Fruit fly (Drosophila melanogaster) whole organism, embryonic: ENCODE results near the gene ssp3.

Experiments
- ATbp ChIP-seq: fragments of 200-800 bp; sonication (Bioruptor generic); optimal IDR thresholded peaks from 2 replicates; lab custom pipeline; 2017; ENCODE audit warnings: missing biosample characterization, mild to moderate bottlenecking, missing genetic modification characterization, missing genetic modification reagents
- Atf-2 ChIP-seq: fragments of 200-800 bp; sonication (Bioruptor generic); optimal IDR thresholded peaks from 2 replicates; lab custom pipeline; 2016; ENCODE audit warnings: missing biosample characterization, missing genetic modification characterization
- B-H1 ChIP-seq: fragments of 200-800 bp; sonication (Bioruptor generic); IDR thresholded peaks from 3 replicates; pipeline ENCODE4 v1.3.6; 2022; ENCODE audit warnings: missing biosample characterization, missing genetic modification characterization
- CG10431 ChIP-seq: fragments of 200-800 bp; sonication (Bioruptor generic); optimal IDR thresholded peaks from 3 replicates; lab custom pipeline; 2018; ENCODE audit warnings: missing biosample characterization, mild to moderate bottlenecking, missing genetic modification characterization
- CG10654 ChIP-seq: fragments of 200-800 bp; sonication (Bioruptor generic); optimal IDR thresholded peaks from 2 replicates; lab custom pipeline; 2016; ENCODE audit warnings: missing biosample characterization, missing genetic modification characterization
- CG12236 ChIP-seq: fragments of 200-800 bp; sonication (Bioruptor generic); optimal IDR thresholded peaks from 2 replicates; lab custom pipeline; 2016; ENCODE audit warnings: missing biosample characterization, missing genetic modification characterization
- CG12659 ChIP-seq: fragments of 200-800 bp; sonication (Bioruptor generic); optimal IDR thresholded peaks from 3 replicates; lab custom pipeline; 2017; ENCODE audit warnings: mild to moderate bottlenecking, missing biosample characterization, missing genetic modification reagents, missing genetic modification characterization
- CG12769 ChIP-seq: fragments of 200-800 bp; sonication (Bioruptor generic); optimal IDR thresholded peaks from 2 replicates; lab custom pipeline; 2019; ENCODE audit warnings: missing biosample characterization, mild to moderate bottlenecking, missing genetic modification characterization, moderate library complexity
- CG17359 ChIP-seq: fragments of 200-800 bp; sonication (Bioruptor generic); optimal IDR thresholded peaks from 3 replicates; lab custom pipeline; 2018; ENCODE audit warnings: missing biosample characterization, mild to moderate bottlenecking, missing genetic modification characterization, moderate library complexity
- CG17802 ChIP-seq: fragments of 200-800 bp; sonication (Bioruptor generic); optimal IDR thresholded peaks from 2 replicates; lab custom pipeline; 2018; ENCODE audit warnings: missing biosample characterization, mild to moderate bottlenecking, missing genetic modification characterization, moderate library complexity
- CG17912 ChIP-seq: fragments of 200-800 bp; sonication (Bioruptor generic); optimal IDR thresholded peaks from 2 replicates; lab custom pipeline; 2018; ENCODE audit warnings: missing biosample characterization, mild to moderate bottlenecking, missing genetic modification characterization
- CG18619 ChIP-seq: fragments of 200-800 bp; sonication (Bioruptor generic); optimal IDR thresholded peaks from 3 replicates; lab custom pipeline; 2017; ENCODE audit warnings: missing biosample characterization, mild to moderate bottlenecking, missing genetic modification characterization
- CG18764 ChIP-seq: fragments of 200-800 bp; sonication (Bioruptor generic); optimal IDR thresholded peaks from 3 replicates; lab custom pipeline; 2016; ENCODE audit warnings: missing biosample characterization, missing genetic modification characterization
- CG2199 ChIP-seq: fragments of 200-800 bp; sonication (Bioruptor generic); IDR thresholded peaks from 3 replicates; pipeline ENCODE4 v1.3.6; 2022; ENCODE audit warnings: missing biosample characterization, missing genetic modification characterization
- CG31224 ChIP-seq: fragments of 200-800 bp; sonication (Bioruptor generic); IDR thresholded peaks from 2 replicates; pipeline ENCODE4 v1.3.6; 2022; ENCODE audit warnings: missing biosample characterization, missing genetic modification characterization
- CG31388 ChIP-seq: fragments of 200-800 bp; sonication (Bioruptor generic); optimal IDR thresholded peaks from 2 replicates; lab custom pipeline; 2016; ENCODE audit warnings: missing biosample characterization, missing genetic modification characterization
- CG3281 ChIP-seq: fragments of 200-800 bp; sonication (Bioruptor generic); optimal IDR thresholded peaks from 3 replicates; lab custom pipeline; 2017; ENCODE audit warnings: missing biosample characterization, mild to moderate bottlenecking, missing genetic modification characterization
- CG3838 ChIP-seq: fragments of 200-800 bp; sonication (Bioruptor generic); optimal IDR thresholded peaks from 3 replicates; lab custom pipeline; 2016; ENCODE audit warnings: missing biosample characterization, missing genetic modification characterization
- CG5245 ChIP-seq: fragments of 200-800 bp; sonication (Bioruptor generic); optimal IDR thresholded peaks from 3 replicates; lab custom pipeline; 2016; ENCODE audit warnings: missing biosample characterization, missing genetic modification characterization
- CG6272 ChIP-seq: fragments of 200-800 bp; sonication (Bioruptor generic); IDR thresholded peaks from 2 replicates; pipeline ENCODE4 v1.3.6; 2022; ENCODE audit warnings: missing biosample characterization, missing genetic modification characterization
- CG6791 ChIP-seq: fragments of 200-800 bp; sonication (Bioruptor generic); IDR thresholded peaks from 3 replicates; pipeline ENCODE4 v1.3.6; 2022; ENCODE audit warnings: missing biosample characterization, missing genetic modification characterization; ENCODE audit not compliant: partially characterized antibody
- CG7745 ChIP-seq: fragments of 200-800 bp; sonication (Bioruptor generic); optimal IDR thresholded peaks from 2 replicates; lab custom pipeline; 2018; ENCODE audit warnings: missing biosample characterization, mild to moderate bottlenecking, missing genetic modification characterization, moderate library complexity
- CG9727 ChIP-seq: fragments of 200-800 bp; sonication (Bioruptor generic); optimal IDR thresholded peaks from 3 replicates; lab custom pipeline; 2017; ENCODE audit warnings: missing biosample characterization, mild to moderate bottlenecking, missing genetic modification characterization
- CrebB ChIP-seq: fragments of 200-800 bp; sonication (Bioruptor generic); optimal IDR thresholded peaks from 3 replicates; lab custom pipeline; 2018; ENCODE audit warnings: missing biosample characterization, mild to moderate bottlenecking, missing genetic modification characterization
- Dbx ChIP-seq: fragments of 200-800 bp; sonication (Bioruptor generic); IDR thresholded peaks from 3 replicates; pipeline ENCODE4 v1.3.6; 2022; ENCODE audit warnings: missing biosample characterization, missing genetic modification characterization
- Dek ChIP-seq: fragments of 200-800 bp; sonication (Bioruptor generic); optimal IDR thresholded peaks from 3 replicates; lab custom pipeline; 2019; ENCODE audit warnings: missing biosample characterization, mild to moderate bottlenecking, missing genetic modification characterization, moderate library complexity
- HLHmδ ChIP-seq: fragments of 200-800 bp; sonication (Bioruptor generic); optimal IDR thresholded peaks from 2 replicates; lab custom pipeline; 2018; ENCODE audit warnings: missing biosample characterization, mild to moderate bottlenecking, missing genetic modification characterization, moderate library complexity
- Hey ChIP-seq: fragments of 200-800 bp; sonication (Bioruptor generic); optimal IDR thresholded peaks from 3 replicates; lab custom pipeline; 2018; ENCODE audit warnings: missing biosample characterization, mild to moderate bottlenecking, missing genetic modification characterization
- Hsf ChIP-seq: fragments of 200-800 bp; sonication (Bioruptor generic); optimal IDR thresholded peaks from 3 replicates; lab custom pipeline; 2016; ENCODE audit warnings: missing biosample characterization, missing genetic modification characterization
- Oaz ChIP-seq: fragments of 200-800 bp; sonication (Bioruptor generic); IDR thresholded peaks from 2 replicates; pipeline ENCODE4 v1.3.6; 2022; ENCODE audit warnings: missing biosample characterization, missing genetic modification characterization
- Ravus ChIP-seq: fragments of 200-800 bp; sonication (Bioruptor generic); IDR thresholded peaks from 2 replicates; pipeline ENCODE4 v1.3.6; 2022; ENCODE audit warnings: missing biosample characterization, missing genetic modification characterization
- Rx ChIP-seq: fragments of 200-800 bp; sonication (Bioruptor generic); IDR thresholded peaks from 2 replicates; pipeline ENCODE4 v1.3.6; 2022; ENCODE audit warnings: missing biosample characterization, missing genetic modification characterization
- Spps ChIP-seq: fragments of 200-800 bp; sonication (Bioruptor generic); optimal IDR thresholded peaks from 2 replicates; lab custom pipeline; 2018; ENCODE audit warnings: missing biosample characterization, mild to moderate bottlenecking, missing genetic modification characterization
- Stat92E ChIP-seq, 3 experiments: fragments of >200 bp in 2 of 3; fragments of 200-800 bp in 1 of 3; sonication (Bioruptor generic) in 1 of 3; optimal IDR thresholded peaks; 2 replicates each; lab custom pipeline; 2017 to 2019; ENCODE audit warnings: missing biosample characterization in 3 of 3, missing genetic modification characterization in 3 of 3, mild to moderate bottlenecking in 1 of 3, moderate library complexity in 1 of 3
- ara ChIP-seq: fragments of 200-800 bp; sonication (Bioruptor generic); IDR thresholded peaks from 2 replicates; pipeline ENCODE4 v1.3.6; 2022; ENCODE audit warnings: missing biosample characterization, missing genetic modification characterization
- az2 ChIP-seq: fragments of 200-800 bp; sonication (Bioruptor generic); optimal IDR thresholded peaks from 3 replicates; lab custom pipeline; 2016; ENCODE audit warnings: missing biosample characterization, missing genetic modification characterization
- bbx ChIP-seq: fragments of 200-800 bp; sonication (Bioruptor generic); IDR thresholded peaks from 2 replicates; pipeline ENCODE4 v1.3.6; 2022; ENCODE audit warnings: missing biosample characterization, missing genetic modification characterization; ENCODE audit not compliant: partially characterized antibody
- caup ChIP-seq: fragments of 200-800 bp; sonication (Bioruptor generic); optimal IDR thresholded peaks from 3 replicates; lab custom pipeline; 2017; ENCODE audit warnings: missing biosample characterization, mild to moderate bottlenecking, missing genetic modification characterization, moderate library complexity; ENCODE audit not compliant: severe bottlenecking
- ewg ChIP-seq: fragments of 200-800 bp; sonication (Bioruptor generic); optimal IDR thresholded peaks from 3 replicates; lab custom pipeline; 2017; ENCODE audit warnings: mild to moderate bottlenecking, missing biosample characterization, missing genetic modification reagents, missing genetic modification characterization
- hb ChIP-seq: fragments of 200-800 bp; sonication (Bioruptor generic); IDR thresholded peaks from 3 replicates; pipeline ENCODE4 v1.3.6; 2022; ENCODE audit warnings: missing biosample characterization, missing genetic modification characterization; ENCODE audit not compliant: partially characterized antibody
- knrl ChIP-seq: fragments of 200-800 bp; sonication (Bioruptor generic); IDR thresholded peaks from 3 replicates; pipeline ENCODE4 v1.3.6; 2022; ENCODE audit warnings: missing biosample characterization, missing genetic modification characterization; ENCODE audit not compliant: partially characterized antibody
- nau ChIP-seq: fragments of 200-800 bp; sonication (Bioruptor generic); optimal IDR thresholded peaks from 3 replicates; lab custom pipeline; 2017; ENCODE audit warnings: missing biosample characterization, mild to moderate bottlenecking, missing genetic modification characterization, missing genetic modification reagents
- ro ChIP-seq: fragments of 200-800 bp; sonication (Bioruptor generic); IDR thresholded peaks from 2 replicates; pipeline ENCODE4 v1.3.6; 2022; ENCODE audit warnings: missing biosample characterization, missing genetic modification characterization
- salm ChIP-seq: fragments of 200-800 bp; sonication (Bioruptor generic); optimal IDR thresholded peaks from 2 replicates; lab custom pipeline; 2018; ENCODE audit warnings: missing biosample characterization, mild to moderate bottlenecking, missing genetic modification characterization
- sc ChIP-seq, 3 experiments: fragments of >200 bp in 2 of 3; fragments of 200-800 bp in 1 of 3; sonication (Bioruptor generic) in 1 of 3; optimal IDR thresholded peaks; 2 replicates in 2 of 3; 3 replicates in 1 of 3; lab custom pipeline; 2017; ENCODE audit warnings: mild to moderate bottlenecking in 1 of 3, missing biosample characterization in 1 of 3, missing genetic modification characterization in 1 of 3, missing genetic modification reagents in 1 of 3
- sim ChIP-seq: fragments of 200-800 bp; sonication (Bioruptor generic); IDR thresholded peaks from 2 replicates; pipeline ENCODE4 v1.3.6; 2022; ENCODE audit warnings: missing biosample characterization, missing genetic modification characterization
- sisA ChIP-seq: fragments of 200-800 bp; sonication (Bioruptor generic); IDR thresholded peaks from 2 replicates; pipeline ENCODE4 v1.3.6; 2022; ENCODE audit warnings: missing biosample characterization, missing genetic modification characterization
- ssp ChIP-seq: fragments of 200-800 bp; sonication (Bioruptor generic); IDR thresholded peaks from 2 replicates; pipeline ENCODE4 v1.3.6; 2022; ENCODE audit warnings: missing biosample characterization, missing genetic modification characterization

Gene ssp3

DNA sequence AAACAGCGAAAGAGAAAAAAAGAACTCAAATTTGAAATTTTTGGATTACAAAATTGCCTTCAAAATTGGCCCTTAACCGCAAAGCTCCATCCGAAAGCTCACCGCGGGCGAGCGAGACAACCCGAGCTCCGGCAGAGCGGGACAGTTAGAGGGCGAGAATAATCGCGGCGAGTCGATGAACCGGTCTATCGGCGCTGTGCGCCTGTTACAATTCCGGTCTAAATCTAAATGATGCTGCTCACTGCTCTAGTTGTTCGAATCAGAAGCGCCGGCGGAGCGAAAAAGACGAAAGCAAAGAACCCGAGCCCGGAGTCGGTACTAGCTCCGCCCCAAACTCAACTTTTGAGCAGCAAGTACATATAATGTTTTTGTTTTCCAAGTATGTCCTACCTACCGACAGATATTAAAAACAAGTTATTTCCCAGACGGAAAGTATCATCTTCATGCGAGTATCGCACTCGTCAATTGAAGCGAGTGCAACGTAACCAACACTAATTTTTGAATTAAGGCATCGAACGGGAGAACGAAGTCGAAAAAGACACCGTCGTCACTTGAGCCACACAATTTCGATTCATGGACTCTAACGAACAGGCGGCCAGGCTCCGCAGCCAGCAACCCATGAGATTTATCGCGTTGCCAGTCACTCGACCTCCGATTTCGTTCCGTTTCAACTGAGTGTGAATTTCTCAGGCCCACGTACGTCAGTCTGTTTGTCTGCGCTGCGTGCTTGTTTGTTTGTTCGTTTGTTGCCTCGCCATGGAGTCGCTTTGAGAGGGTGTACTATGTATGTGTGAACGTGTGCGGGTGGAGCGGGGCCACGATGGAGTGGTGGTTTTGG, 634 bp upstream of the ssp3 start (continued):
- TF ChIP-seq nau (GFP tag; lab: Kevin White, UChicago) (peak; percentile 56), Dbx (GFP tag; lab: Robert Waterston, UW) (no peak), B-H1 (GFP tag; lab: Robert Waterston, UW) (no peak), ssp (GFP tag; lab: Robert Waterston, UW) (no peak), CG3838 (GFP tag; lab: Kevin White, UChicago) (peak; percentile 99), HLHmδ (GFP tag; lab: Kevin White, UChicago) (peak; percentile 80), sisA (GFP tag; lab: Robert Waterston, UW) (no peak), Hsf (GFP tag; lab: Kevin White, UChicago) (no peak), az2 (GFP tag; lab: Kevin White, UChicago) (no peak), Atf-2 (no peak), CG18764 (no peak), CG6791 (GFP tag; lab: Robert Waterston, UW) (no peak), salm (tag; lab: Kevin White, UChicago) (peak; percentile 11), Spps (tag; lab: Kevin White, UChicago) (no peak), CG6272 (no peak), CG12769 (tag; lab: Kevin White, UChicago) (peak; percentile 81), knrl (GFP tag; lab: Robert Waterston, UW) (no peak), hb (no peak), CG9727 (GFP tag; lab: Kevin White, UChicago) (no peak), CG12659 (GFP tag; lab: Kevin White, UChicago) (peak; percentile 52), bbx (GFP tag; lab: Robert Waterston, UW) (no peak), Oaz (no peak), sc (optimal IDR thresholded peaks at IDR 0.05; lab: Kevin White, UChicago) (no peak), sc (GFP tag; optimal IDR thresholded peaks at IDR 0.05; lab: Kevin White, UChicago) (no peak), CG5245 (no peak), Stat92E (GFP tag; optimal IDR thresholded peaks at IDR 0.05; lab: Kevin White, UChicago) (peak in 1 of 3 experiments; percentile 27), CG18619 (GFP tag; lab: Kevin White, UChicago) (no peak), CG31388 (GFP tag; lab: Kevin White, UChicago) (no peak), CrebB (tag; lab: Kevin White, UChicago) (peak; percentile 3), CG10654 (no peak), CG17359 (tag; lab: Kevin White, UChicago) (no peak), CG17802 (no peak), Hey (no peak), CG12236 (GFP tag; lab: Kevin White, UChicago) (no peak), CG17912 (no peak), CG3281 (no peak), Ravus (GFP tag; lab: Robert Waterston, UW) (no peak), ro (GFP tag; lab: Robert Waterston, UW) (no peak), CG31224 (no peak), ara (no peak), Rx (GFP tag; lab: Robert Waterston, UW) (no peak), Dek (tag; lab: Kevin White, UChicago) (no peak), CG10431 (no peak), ewg (GFP tag; lab: Kevin White, UChicago) (no peak), ATbp (GFP tag; lab: Kevin White, UChicago) (no peak), caup (GFP tag; lab: Kevin White, UChicago) (peak; percentile 21), sim (GFP tag; lab: Robert Waterston, UW) (no peak), CG2199 (GFP tag; lab: Robert Waterston, UW) (no peak), CG7745 (tag; lab: Kevin White, UChicago) (peak; percentile 87)
